Worm (Caenorhabditis elegans) whole organism, mixed stage, embryonic: ENCODE data around the gene R08E5.1.

Source experiments
- bed-3 ChIP-seq: fragments of 200-800 bp; sonication (Bioruptor generic); optimal IDR thresholded peaks from 3 replicates; lab custom pipeline; 2018; ENCODE audit warnings: mild to moderate bottlenecking, missing genetic modification characterization, moderate library complexity, missing compliant biosample characterization
- blmp-1 ChIP-seq: fragments of 150-350 bp; optimal IDR thresholded peaks from 2 replicates; lab custom pipeline; 2014; ENCODE audit warnings: missing biosample characterization, missing genetic modification characterization
- elt-1 ChIP-seq: sonication (generic microtip); optimal IDR thresholded peaks from 2 replicates; lab custom pipeline; 2017; ENCODE audit warnings: missing genetic modification characterization, mild to moderate bottlenecking, missing compliant biosample characterization, antibody characterized with exemption, moderate library complexity, borderline replicate concordance; ENCODE audit not compliant: insufficient read depth
- lin-13 ChIP-seq: fragments of 150-350 bp; optimal IDR thresholded peaks from 2 replicates; lab custom pipeline; 2014; ENCODE audit warnings: missing biosample characterization, missing genetic modification characterization
- mep-1 ChIP-seq: fragments of 150-350 bp; optimal IDR thresholded peaks from 2 replicates; lab custom pipeline; 2017; ENCODE audit warnings: missing biosample characterization, missing genetic modification reagents, missing genetic modification characterization, inconsistent platforms
- nhr-12 ChIP-seq: fragments of 150-350 bp; optimal IDR thresholded peaks from 2 replicates; lab custom pipeline; 2014; ENCODE audit warnings: missing biosample characterization, missing genetic modification characterization
- nhr-28 ChIP-seq: fragments of 150-350 bp; optimal IDR thresholded peaks from 2 replicates; lab custom pipeline; 2014; ENCODE audit warnings: missing biosample characterization, missing genetic modification characterization
- pha-4 ChIP-seq: fragments of 150-350 bp; optimal IDR thresholded peaks from 2 replicates; lab custom pipeline; 2018; ENCODE audit warnings: missing biosample characterization, missing genetic modification reagents, missing genetic modification characterization
- snpc-4 ChIP-seq: fragments of 150-350 bp; optimal IDR thresholded peaks from 2 replicates; lab custom pipeline; 2014; ENCODE audit warnings: missing biosample characterization, missing genetic modification characterization
- unc-39 ChIP-seq: fragments of 150-350 bp; optimal IDR thresholded peaks from 2 replicates; lab custom pipeline; 2014; ENCODE audit warnings: missing biosample characterization, missing genetic modification characterization
- unc-62 ChIP-seq: fragments of 150-350 bp; optimal IDR thresholded peaks from 2 replicates; lab custom pipeline; 2014; ENCODE audit warnings: missing biosample characterization, missing genetic modification reagents, missing genetic modification characterization

- no peak for TF ChIP-seq elt-1 (tag; lab: Kevin White, UChicago)
- no peak for TF ChIP-seq pha-4 (tag; lab: Kevin White, UChicago)
- no peak for TF ChIP-seq nhr-12 (tag; lab: Kevin White, UChicago)
- no peak for TF ChIP-seq blmp-1 (tag; lab: Kevin White, UChicago)
- TF ChIP-seq mep-1 (tag; lab: Kevin White, UChicago), result no peak
- TF ChIP-seq unc-39 (tag; lab: Kevin White, UChicago), result no peak
- TF ChIP-seq bed-3 (GFP tag; lab: Kevin White, UChicago), result no peak
- TF ChIP-seq nhr-28, result no peak
- TF ChIP-seq snpc-4 (tag; lab: Kevin White, UChicago), result no peak
- no peak for TF ChIP-seq unc-62 (GFP tag; lab: Kevin White, UChicago)
- TF ChIP-seq lin-13 (tag; lab: Kevin White, UChicago), result no peak
These were observed 21.0 kb downstream of the R08E5.1 start for ce11 chrV:3750328-3750727.
